Fruit fly (Drosophila melanogaster): Measurements from ENCODE around the gene Polr2C.

Gene Polr2C

DNA sequence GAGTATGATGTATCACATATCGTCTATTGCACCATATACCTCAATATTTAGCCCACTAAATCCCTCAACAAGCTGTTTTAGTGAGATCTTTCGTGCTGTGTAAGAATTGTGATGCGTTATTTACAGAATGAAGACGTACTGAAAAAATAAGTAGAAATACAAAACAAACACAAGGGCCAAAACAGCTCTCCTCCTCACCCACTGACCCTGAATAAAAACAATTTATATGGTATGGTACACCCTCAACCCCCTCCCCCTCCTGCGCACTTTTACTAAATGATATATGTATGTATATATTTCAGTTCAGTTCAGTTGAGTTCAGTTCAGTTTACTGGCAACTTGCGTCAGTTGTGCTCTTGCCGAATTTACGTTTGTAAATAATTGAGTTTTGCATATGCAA lies 40.0 kb downstream of the Polr2C start:
- TF ChIP-seq Rel (GFP tag; optimal IDR thresholded peaks at IDR 0.05) (no peak), Rel (tag; optimal IDR thresholded peaks at IDR 0.05) (no peak), dsf (GFP tag; optimal IDR thresholded peaks at IDR 0.05; ENCODE audit: borderline replicate concordance) (no peak), br (GFP tag; optimal IDR thresholded peaks at IDR 0.05) (no peak), sage (GFP tag; optimal IDR thresholded peaks at IDR 0.05) (no peak)

DNA sequence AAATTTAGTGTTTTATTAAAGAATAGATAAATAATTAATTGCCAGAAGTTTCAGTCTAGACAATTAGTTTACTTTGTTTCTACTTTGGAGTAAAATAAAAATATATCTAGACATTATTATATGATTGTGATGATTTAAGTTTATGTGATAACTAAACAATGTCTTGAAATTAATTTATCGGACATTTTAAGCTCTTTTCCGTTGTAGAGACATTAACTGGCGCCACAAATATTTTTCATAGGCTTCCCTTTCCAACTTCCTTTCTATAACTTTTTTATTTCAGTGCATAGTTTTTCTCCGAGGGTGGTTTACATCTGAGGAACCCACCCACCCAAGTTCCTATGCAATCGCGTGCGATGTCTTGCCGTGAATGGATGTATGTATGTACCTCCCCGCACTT lies 43.6 kb downstream of the Polr2C start:
- TF ChIP-seq N (GFP tag; optimal IDR thresholded peaks at IDR 0.05) = no peak
- no peak for TF ChIP-seq OdsH (GFP tag; optimal IDR thresholded peaks at IDR 0.05)
- TF ChIP-seq Rel (GFP tag; optimal IDR thresholded peaks at IDR 0.05) = no peak
- TF ChIP-seq Rel (tag; optimal IDR thresholded peaks at IDR 0.05) = no peak
- TF ChIP-seq CG32264 (GFP tag; optimal IDR thresholded peaks at IDR 0.05) = no peak
- TF ChIP-seq dl (GFP tag; optimal IDR thresholded peaks at IDR 0.05; ENCODE audit: insufficient read depth in 1 of 2, partially characterized antibody in 2 of 2) = no peak
- no peak for TF ChIP-seq Jra (GFP tag; optimal IDR thresholded peaks at IDR 0.05)
- no peak for TF ChIP-seq CrebA (GFP tag; optimal IDR thresholded peaks at IDR 0.05; ENCODE audit: borderline replicate concordance)
- TF ChIP-seq dsf (GFP tag; optimal IDR thresholded peaks at IDR 0.05; ENCODE audit: borderline replicate concordance) = no peak
- no peak for TF ChIP-seq woc (GFP tag; optimal IDR thresholded peaks at IDR 0.05)
- TF ChIP-seq brk (GFP tag; optimal IDR thresholded peaks at IDR 0.05) = no peak
- TF ChIP-seq Sp1 (GFP tag; optimal IDR thresholded peaks at IDR 0.05) = no peak
- no peak for TF ChIP-seq usp (GFP tag; optimal IDR thresholded peaks at IDR 0.05)
- no peak for TF ChIP-seq foxo (GFP tag; optimal IDR thresholded peaks at IDR 0.05)
- no peak for TF ChIP-seq br (GFP tag; optimal IDR thresholded peaks at IDR 0.05)
- TF ChIP-seq CG9705 (GFP tag; optimal IDR thresholded peaks at IDR 0.05) = no peak
- no peak for TF ChIP-seq Dfd (GFP tag; optimal IDR thresholded peaks at IDR 0.05)

DNA sequence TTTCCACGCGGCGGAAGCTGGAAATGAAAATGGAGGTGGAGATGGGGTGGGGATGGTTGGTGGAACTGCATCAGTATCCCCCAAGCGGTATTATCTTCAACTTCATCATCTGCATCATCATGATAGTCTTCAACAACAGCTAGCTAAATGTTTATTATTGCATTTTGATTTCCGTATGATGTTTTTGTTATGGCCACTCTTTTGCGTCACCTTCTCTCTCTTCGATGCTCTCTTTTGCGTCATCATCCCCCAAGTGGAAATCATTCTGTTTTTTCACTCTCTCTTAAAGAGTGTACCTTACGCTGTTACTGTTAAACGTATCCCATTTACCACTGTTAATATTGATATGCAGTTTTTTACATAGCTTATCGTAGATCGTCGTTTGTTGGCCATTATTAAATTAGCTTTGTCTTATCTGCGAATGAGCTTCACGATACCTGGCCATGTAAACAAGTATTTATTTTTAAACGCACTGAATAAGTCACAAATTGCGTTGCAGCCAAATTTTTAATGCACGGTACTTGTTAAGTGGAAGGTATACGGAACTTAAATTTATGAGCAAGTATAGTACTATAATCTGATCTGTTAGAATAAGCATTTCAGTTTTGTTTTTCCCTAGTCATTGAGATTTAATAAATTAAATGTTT lies 44.9 kb downstream of the Polr2C start:
- peak; percentile 21 for TF ChIP-seq sage (GFP tag; optimal IDR thresholded peaks at IDR 0.05)
- TF ChIP-seq CrebA (GFP tag; optimal IDR thresholded peaks at IDR 0.05; ENCODE audit: borderline replicate concordance) = no peak
- TF ChIP-seq brk (GFP tag; optimal IDR thresholded peaks at IDR 0.05) = peak; percentile 55
- TF ChIP-seq usp (GFP tag; optimal IDR thresholded peaks at IDR 0.05) = no peak
- peak; percentile 59 for TF ChIP-seq Vsx2 (GFP tag; optimal IDR thresholded peaks at IDR 0.05; ENCODE audit: partially characterized antibody)

DNA sequence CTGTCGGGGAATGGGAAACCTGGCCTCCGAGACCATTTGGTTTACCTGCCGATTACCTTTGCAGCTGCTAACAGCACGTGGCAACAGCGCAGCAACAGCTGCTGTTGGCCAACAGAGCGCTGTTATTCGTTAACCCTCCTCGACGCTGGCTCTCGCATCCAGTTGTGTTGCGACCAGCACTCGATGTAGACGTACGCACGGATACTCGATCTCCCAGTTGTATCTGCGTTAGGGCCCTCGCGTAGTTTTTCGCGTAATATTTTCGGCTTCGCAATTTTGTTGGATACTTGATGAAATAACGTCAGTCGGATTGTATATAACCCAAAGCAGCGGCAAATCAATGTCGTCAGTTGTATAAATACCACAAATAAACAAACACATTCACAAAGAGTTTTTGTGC lies 45.7 kb downstream of the Polr2C start:
- TF ChIP-seq Hr83 (GFP tag; optimal IDR thresholded peaks at IDR 0.05; ENCODE audit: poor library complexity, severe bottlenecking) (peak; percentile 80), Hr78 (GFP tag; optimal IDR thresholded peaks at IDR 0.05) (no peak), rgr (GFP tag; optimal IDR thresholded peaks at IDR 0.05) (peak; percentile 3), h (GFP tag; optimal IDR thresholded peaks at IDR 0.05) (peak; percentile 62), Dif (GFP tag; optimal IDR thresholded peaks at IDR 0.05; ENCODE audit: partially characterized antibody) (peak; percentile 34), Myc (optimal IDR thresholded peaks at IDR 0.05) (no peak), Rel (GFP tag; optimal IDR thresholded peaks at IDR 0.05) (no peak), Rel (tag; optimal IDR thresholded peaks at IDR 0.05) (peak; percentile 19), tai (GFP tag; optimal IDR thresholded peaks at IDR 0.05) (peak; percentile 22), br (GFP tag; optimal IDR thresholded peaks at IDR 0.05) (peak; percentile 14)

DNA sequence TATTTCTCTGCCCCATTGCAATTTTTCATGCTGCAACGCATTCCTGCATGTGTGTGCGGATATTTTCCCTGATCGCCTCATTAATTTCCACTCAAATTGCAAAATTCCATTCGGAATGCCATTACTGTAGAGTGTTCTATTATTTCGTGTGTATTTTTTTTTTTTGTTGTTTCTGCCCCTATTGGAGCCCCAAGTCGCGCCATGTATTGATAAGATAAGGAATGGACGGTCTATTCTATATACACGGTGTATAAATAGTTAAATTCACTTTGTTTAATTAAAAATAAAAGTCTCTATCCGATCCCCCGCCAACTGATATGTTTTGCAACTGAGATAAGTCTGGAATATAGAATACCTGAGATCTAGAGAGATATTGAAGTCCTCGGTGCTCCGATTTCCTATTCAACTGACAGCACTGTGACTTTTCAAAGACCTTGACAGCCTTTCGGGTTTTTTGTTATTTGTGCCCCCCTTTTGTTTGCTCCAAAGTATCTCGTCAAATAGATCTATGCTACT lies 48.3 kb downstream of the Polr2C start:
- TF ChIP-seq sage (GFP tag; optimal IDR thresholded peaks at IDR 0.05) = no peak
- no peak for TF ChIP-seq N (GFP tag; optimal IDR thresholded peaks at IDR 0.05)
- no peak for TF ChIP-seq ey (GFP tag; optimal IDR thresholded peaks at IDR 0.05)
- TF ChIP-seq fru (GFP tag; optimal IDR thresholded peaks at IDR 0.05) = no peak
- TF ChIP-seq rgr (GFP tag; optimal IDR thresholded peaks at IDR 0.05) = no peak
- no peak for TF ChIP-seq tai (GFP tag; optimal IDR thresholded peaks at IDR 0.05)
- TF ChIP-seq Rel (GFP tag; optimal IDR thresholded peaks at IDR 0.05) = no peak
- TF ChIP-seq Rel (tag; optimal IDR thresholded peaks at IDR 0.05) = peak; percentile 34
- no peak for TF ChIP-seq woc (GFP tag; optimal IDR thresholded peaks at IDR 0.05)

DNA sequence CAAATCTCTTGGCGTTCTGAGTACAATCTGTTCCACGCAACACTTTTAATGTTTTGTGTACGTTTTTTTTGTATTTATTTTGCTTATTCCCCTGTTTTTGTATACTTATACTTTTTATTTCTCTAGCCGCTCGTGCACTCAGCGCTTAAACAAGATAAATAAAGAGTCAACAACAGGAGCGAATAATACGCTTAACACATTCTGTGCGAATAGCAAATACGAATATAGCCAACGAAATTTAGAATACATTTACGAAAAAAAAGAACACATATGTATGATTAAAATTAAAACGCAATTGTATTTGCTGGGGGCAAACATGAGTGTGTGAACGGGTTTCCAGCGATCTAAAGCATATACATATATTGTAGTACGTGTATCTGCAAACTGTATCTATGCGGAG lies 48.8 kb downstream of the Polr2C start:
- TF ChIP-seq Hr83 (GFP tag; optimal IDR thresholded peaks at IDR 0.05; ENCODE audit: poor library complexity, severe bottlenecking) = peak; percentile 79
- no peak for TF ChIP-seq CrebA (GFP tag; optimal IDR thresholded peaks at IDR 0.05; ENCODE audit: borderline replicate concordance)
- TF ChIP-seq rgr (GFP tag; optimal IDR thresholded peaks at IDR 0.05) = peak; percentile 80
- TF ChIP-seq Dif (GFP tag; optimal IDR thresholded peaks at IDR 0.05; ENCODE audit: partially characterized antibody) = no peak
- TF ChIP-seq Hnf4 (GFP tag; optimal IDR thresholded peaks at IDR 0.05) = peak; percentile 76
- TF ChIP-seq Mio (GFP tag; optimal IDR thresholded peaks at IDR 0.05) = no peak
- TF ChIP-seq sv (GFP tag; optimal IDR thresholded peaks at IDR 0.05) = no peak
- TF ChIP-seq jim (GFP tag; optimal IDR thresholded peaks at IDR 0.05) = no peak
- TF ChIP-seq woc (GFP tag; optimal IDR thresholded peaks at IDR 0.05) = no peak
- TF ChIP-seq CG9705 (GFP tag; optimal IDR thresholded peaks at IDR 0.05) = peak; percentile 22
- TF ChIP-seq lola (GFP tag; optimal IDR thresholded peaks at IDR 0.05) = no peak
- TF ChIP-seq foxo (GFP tag; optimal IDR thresholded peaks at IDR 0.05) = no peak
- peak; percentile 22 for TF ChIP-seq dsf (GFP tag; optimal IDR thresholded peaks at IDR 0.05; ENCODE audit: borderline replicate concordance)
- no peak for TF ChIP-seq dl (GFP tag; optimal IDR thresholded peaks at IDR 0.05; ENCODE audit: insufficient read depth in 1 of 2, partially characterized antibody in 2 of 2)
- peak; percentile 10 for TF ChIP-seq HLH106 (tag; optimal IDR thresholded peaks at IDR 0.05)
- peak; percentile 29 for TF ChIP-seq br (GFP tag; optimal IDR thresholded peaks at IDR 0.05)
- TF ChIP-seq Hr78 (GFP tag; optimal IDR thresholded peaks at IDR 0.05) = no peak
- no peak for TF ChIP-seq pan (optimal IDR thresholded peaks at IDR 0.05)
- TF ChIP-seq h (GFP tag; optimal IDR thresholded peaks at IDR 0.05) = peak; percentile 78
- TF ChIP-seq tai (GFP tag; optimal IDR thresholded peaks at IDR 0.05) = peak; percentile 54
- TF ChIP-seq OdsH (GFP tag; optimal IDR thresholded peaks at IDR 0.05) = peak; percentile 56
- TF ChIP-seq Myc (optimal IDR thresholded peaks at IDR 0.05) = no peak
- no peak for TF ChIP-seq sage (GFP tag; optimal IDR thresholded peaks at IDR 0.05)

Measured in whole organism, wandering third instar larva.